Worm (Caenorhabditis elegans): ENCODE measurements around the gene R01B10.3.

DNA sequence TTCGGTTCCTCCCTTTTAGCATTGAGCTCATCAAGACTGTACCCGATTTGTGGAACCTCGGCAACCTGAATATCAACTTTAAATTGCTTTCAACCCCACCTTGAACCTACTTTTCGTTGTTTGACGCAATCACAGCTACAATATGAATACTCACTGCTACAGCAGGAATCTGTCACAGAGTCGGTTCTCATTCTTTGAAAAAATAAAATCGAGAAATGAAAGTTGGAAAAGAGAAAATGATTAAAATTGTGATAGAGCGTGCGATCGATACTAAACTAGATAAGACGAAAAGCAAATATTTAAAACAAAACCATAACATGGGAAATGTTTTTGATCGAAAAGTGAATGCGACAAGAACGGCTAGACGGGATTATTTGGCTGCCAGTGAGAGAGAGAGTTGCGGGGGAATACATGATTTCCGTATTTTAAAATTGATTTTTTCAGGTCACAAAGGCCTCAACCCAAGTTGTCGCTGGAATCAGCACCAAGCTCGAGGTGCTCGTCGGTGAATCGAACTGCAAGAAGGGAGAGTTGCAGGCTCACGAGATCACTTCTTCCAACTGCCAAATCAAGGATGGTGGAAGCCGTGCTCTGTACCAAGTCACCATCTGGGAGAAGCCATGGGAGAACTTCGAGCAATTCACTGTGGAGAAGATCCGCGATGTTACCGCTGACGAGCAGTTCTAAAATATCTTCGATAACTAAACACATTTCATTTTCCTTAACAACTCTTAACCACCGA lies at the start of gene R01B10.3:
- TF ChIP-seq mdl-1 (tag; optimal IDR thresholded peaks at IDR 0.05) = no peak
- TF ChIP-seq nhr-25 (tag; optimal IDR thresholded peaks at IDR 0.05) = no peak
- no peak for TF ChIP-seq lsy-2 (tag; optimal IDR thresholded peaks at IDR 0.05)
- TF ChIP-seq ztf-1 (GFP tag; conservative IDR thresholded peaks at IDR 0.05) = no peak
- no peak for TF ChIP-seq unc-62 (GFP tag; optimal IDR thresholded peaks at IDR 0.05)
- TF ChIP-seq R02D3.7 (tag; optimal IDR thresholded peaks at IDR 0.05) = no peak
- no peak for TF ChIP-seq lin-13 (GFP tag; optimal IDR thresholded peaks at IDR 0.05)
- TF ChIP-seq lin-39 (tag; optimal IDR thresholded peaks at IDR 0.05) = no peak
- TF ChIP-seq skn-1 (tag; optimal IDR thresholded peaks at IDR 0.05) = no peak
- no peak for TF ChIP-seq mab-5 (tag; optimal IDR thresholded peaks at IDR 0.05)
